Worm (Caenorhabditis elegans): ENCODE measurements around the gene Y32G9A.12.
A peak's percentile ranks its signal among the peaks of the same experiment; 100 is the strongest.

Gene Y32G9A.12

ce11 chrV:1888299-1888698, 31.7 kb downstream of the Y32G9A.12 start:
- TF ChIP-seq ztf-16 (tag; optimal IDR thresholded peaks at IDR 0.05) (no peak), ceh-31 (tag; optimal IDR thresholded peaks at IDR 0.05) (no peak), ceh-22 (tag; optimal IDR thresholded peaks at IDR 0.05) (no peak), tbx-7 (tag; optimal IDR thresholded peaks at IDR 0.05) (no peak), eyg-1 (tag; optimal IDR thresholded peaks at IDR 0.05) (no peak), C08G9.2 (tag; optimal IDR thresholded peaks at IDR 0.05) (no peak), pha-2 (tag; optimal IDR thresholded peaks at IDR 0.05) (no peak), fax-1 (tag; optimal IDR thresholded peaks at IDR 0.05) (no peak), pag-3 (tag; optimal IDR thresholded peaks at IDR 0.05; ENCODE audit: borderline replicate concordance) (no peak), ceh-9 (tag; optimal IDR thresholded peaks at IDR 0.05) (no peak), K09A11.1 (tag; optimal IDR thresholded peaks at IDR 0.05; ENCODE audit: insufficient read depth) (no peak), unc-3 (GFP tag; conservative IDR thresholded peaks at IDR 0.05) (no peak), unc-3 (tag; optimal IDR thresholded peaks at IDR 0.05) (no peak), ceh-19 (GFP tag; optimal IDR thresholded peaks at IDR 0.05) (no peak), unc-42 (tag; optimal IDR thresholded peaks at IDR 0.05) (no peak), mec-3 (tag; optimal IDR thresholded peaks at IDR 0.05; ENCODE audit: borderline replicate concordance) (no peak), ceh-48 (tag; optimal IDR thresholded peaks at IDR 0.05) (no peak), zip-5 (tag; optimal IDR thresholded peaks at IDR 0.05) (no peak), lin-11 (tag; optimal IDR thresholded peaks at IDR 0.05) (no peak)

ce11 chrV:1886997-1887396, 33.0 kb downstream of the Y32G9A.12 start:
- TF ChIP-seq madf-2 (tag; optimal IDR thresholded peaks at IDR 0.05) (no peak), ceh-6 (GFP tag; optimal IDR thresholded peaks at IDR 0.05) (no peak), nfya-1 (tag; optimal IDR thresholded peaks at IDR 0.05) (no peak), unc-55 (GFP tag; optimal IDR thresholded peaks at IDR 0.05) (no peak), rnt-1 (tag; optimal IDR thresholded peaks at IDR 0.05) (no peak), ceh-45 (GFP tag; IDR thresholded peaks at IDR 0.05) (no peak), pqm-1 (tag; optimal IDR thresholded peaks at IDR 0.05) (no peak), ceh-48 (tag; optimal IDR thresholded peaks at IDR 0.05) (no peak), T23F11.4 (GFP tag; optimal IDR thresholded peaks at IDR 0.05) (no peak), ceh-19 (GFP tag; optimal IDR thresholded peaks at IDR 0.05) (no peak)

ce11 chrV:1883131-1883530, 36.9 kb downstream of the Y32G9A.12 start:
- TF ChIP-seq ceh-30 (tag; optimal IDR thresholded peaks at IDR 0.05) (no peak), nhr-232 (tag; optimal IDR thresholded peaks at IDR 0.05) (no peak), F13H6.1 (tag; optimal IDR thresholded peaks at IDR 0.05) (no peak), rnt-1 (tag; optimal IDR thresholded peaks at IDR 0.05) (no peak), K09A11.1 (tag; optimal IDR thresholded peaks at IDR 0.05; ENCODE audit: insufficient read depth) (no peak), C08G9.2 (tag; optimal IDR thresholded peaks at IDR 0.05) (no peak), C38D4.7 (GFP tag; optimal IDR thresholded peaks at IDR 0.05) (no peak), ceh-24 (tag; optimal IDR thresholded peaks at IDR 0.05) (no peak), eyg-1 (tag; optimal IDR thresholded peaks at IDR 0.05) (no peak), hlh-13 (GFP tag; optimal IDR thresholded peaks at IDR 0.05) (no peak), hlh-15 (tag; optimal IDR thresholded peaks at IDR 0.05) (no peak)

- TF ChIP-seq ceh-34 (tag; optimal IDR thresholded peaks at IDR 0.05) (no peak), sdc-2 (tag; optimal IDR thresholded peaks at IDR 0.05) (no peak)
Observed at ce11 chrV:1878030-1878429, 42.0 kb downstream of the Y32G9A.12 start.

ce11 chrV:1875497-1875988, 44.5 kb downstream of the Y32G9A.12 start:
- TF ChIP-seq elt-4 (tag; optimal IDR thresholded peaks at IDR 0.05) (no peak), ahr-1 (tag; optimal IDR thresholded peaks at IDR 0.05) (peak; percentile 11), tbx-7 (tag; optimal IDR thresholded peaks at IDR 0.05) (peak; percentile 14), madf-2 (tag; optimal IDR thresholded peaks at IDR 0.05) (peak; percentile 1), ceh-31 (tag; optimal IDR thresholded peaks at IDR 0.05) (peak; percentile 64), ceh-2 (tag; optimal IDR thresholded peaks at IDR 0.05) (peak; percentile 24), pqm-1 (tag; optimal IDR thresholded peaks at IDR 0.05) (no peak), ttx-3 (tag; optimal IDR thresholded peaks at IDR 0.05) (no peak), ama-1 (optimal IDR thresholded peaks at IDR 0.05) (peak; percentile 77), pax-1 (tag; optimal IDR thresholded peaks at IDR 0.05) (no peak), ceh-22 (tag; optimal IDR thresholded peaks at IDR 0.05) (no peak), ref-2 (tag; optimal IDR thresholded peaks at IDR 0.05) (peak; percentile 46), fax-1 (tag; optimal IDR thresholded peaks at IDR 0.05) (peak; percentile 9), zip-5 (tag; optimal IDR thresholded peaks at IDR 0.05) (peak; percentile 51), C38D4.7 (GFP tag; optimal IDR thresholded peaks at IDR 0.05) (peak; percentile 48), ets-4 (tag; optimal IDR thresholded peaks at IDR 0.05) (peak; percentile 31), ztf-16 (tag; optimal IDR thresholded peaks at IDR 0.05) (peak; percentile 26), C08G9.2 (tag; optimal IDR thresholded peaks at IDR 0.05) (peak; percentile 54), elt-2 (tag; optimal IDR thresholded peaks at IDR 0.05) (peak; percentile 71), fkh-6 (tag; optimal IDR thresholded peaks at IDR 0.05) (no peak)
